Worm (Caenorhabditis elegans): Measurements from ENCODE around the gene cyl-1.

The cyl-1 gene

DNA sequence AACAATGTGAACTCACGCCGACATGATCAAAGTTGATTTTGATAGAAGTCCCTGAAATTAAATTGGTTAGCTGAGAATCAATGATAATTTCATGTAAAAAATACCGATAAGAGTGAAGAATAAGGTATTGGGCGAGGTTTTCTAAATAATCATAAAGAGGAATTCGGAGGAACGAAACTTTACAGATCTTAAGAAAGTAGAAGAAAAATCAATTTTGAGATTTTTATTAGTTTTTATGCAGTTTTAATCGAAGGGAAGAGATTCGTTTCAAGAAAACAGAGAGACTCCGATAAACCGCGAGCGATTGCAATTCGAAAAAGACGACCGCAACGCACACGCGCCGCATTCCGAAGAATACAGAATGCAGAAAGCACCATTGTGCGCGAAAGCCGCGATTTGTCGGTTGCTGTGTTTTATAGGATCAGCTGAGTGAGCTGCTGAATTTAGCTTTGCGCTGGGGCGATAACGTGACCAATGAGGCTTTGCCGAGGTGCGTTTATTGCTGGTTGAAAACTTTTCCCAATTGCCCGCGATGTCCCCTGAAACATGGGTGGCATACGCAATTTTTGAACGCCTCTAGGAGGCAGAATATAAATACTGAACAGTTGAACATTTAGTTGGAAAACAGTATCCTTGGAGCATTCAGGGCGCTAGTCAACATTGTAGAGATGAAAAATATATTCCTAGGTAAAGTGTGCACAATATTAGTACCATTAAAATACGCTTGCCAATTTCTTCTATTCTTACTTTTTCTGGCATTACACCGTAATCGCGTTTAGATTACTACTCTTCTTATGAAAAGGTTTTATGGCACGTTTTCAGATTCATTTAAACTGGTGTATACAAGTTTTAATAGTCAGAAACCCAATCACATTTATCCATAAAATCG, 13.6 kb downstream of the cyl-1 start, which contains the start of gene snr-4:
Gene snr-4 (minus strand): TSS at position 51 of the 889 bp plus-strand sequence.
- TF ChIP-seq atf-7 (tag; optimal IDR thresholded peaks at IDR 0.05) (peak; percentile 81), K12H6.12 (tag; optimal IDR thresholded peaks at IDR 0.05) (peak; percentile 88), Y79H2A.3 (GFP tag; conservative IDR thresholded peaks at IDR 0.05) (peak; percentile 79), ceh-100 (GFP tag; IDR thresholded peaks at IDR 0.05) (peak; percentile 85), bed-1 (GFP tag; IDR thresholded peaks at IDR 0.05) (no peak), Y53F4B.3 (GFP tag; IDR thresholded peaks at IDR 0.05) (peak; percentile 76), rcor-1 (GFP tag; IDR thresholded peaks at IDR 0.05) (peak; percentile 95), him-1 (tag; optimal IDR thresholded peaks at IDR 0.05) (peak; percentile 92), ceh-91 (GFP tag; IDR thresholded peaks at IDR 0.05) (peak; percentile 83), F39B2.1 (GFP tag; IDR thresholded peaks at IDR 0.05) (no peak), let-526 (GFP tag; IDR thresholded peaks at IDR 0.05) (0 out of 2 replicates have a peak, but pooled peaks have one; percentile 39), B0336.3 (GFP tag; IDR thresholded peaks at IDR 0.05) (peak; percentile 97), F37B4.10 (GFP tag; IDR thresholded peaks at IDR 0.05) (0 out of 2 replicates have a peak, but pooled peaks have one; percentile 58), D2030.7 (GFP tag; IDR thresholded peaks at IDR 0.05) (peak; percentile 99), ceh-40 (GFP tag; IDR thresholded peaks at IDR 0.05) (0 out of 2 replicates have a peak, but pooled peaks have one; percentile 27), aptf-2 (GFP tag; conservative IDR thresholded peaks at IDR 0.05) (peak; percentile 78), ZK185.1 (tag; optimal IDR thresholded peaks at IDR 0.05; ENCODE audit: poor library complexity, severe bottlenecking) (peak; percentile 73), F55B11.4 (tag; optimal IDR thresholded peaks at IDR 0.05; ENCODE audit: borderline replicate concordance, insufficient read depth) (no peak), let-607 (tag; optimal IDR thresholded peaks at IDR 0.05) (peak; percentile 63 to 68), B0261.1 (tag; optimal IDR thresholded peaks at IDR 0.05) (peak; percentile 41), ekl-4 (GFP tag; IDR thresholded peaks at IDR 0.05) (peak; percentile 97), lsl-1 (GFP tag; optimal IDR thresholded peaks at IDR 0.05) (peak; percentile 81), zim-3 (tag; optimal IDR thresholded peaks at IDR 0.05) (no peak), C17E4.6 (GFP tag; IDR thresholded peaks at IDR 0.05) (peak; percentile 97), hmg-20 (GFP tag; IDR thresholded peaks at IDR 0.05) (peak; percentile 84), T26A5.8 (tag; optimal IDR thresholded peaks at IDR 0.05) (no peak), mxl-1 (tag; optimal IDR thresholded peaks at IDR 0.05) (no peak), lir-1 (GFP tag; conservative IDR thresholded peaks at IDR 0.05) (peak; percentile 79), F49E8.2 (tag; optimal IDR thresholded peaks at IDR 0.05; ENCODE audit: insufficient read depth) (peak; percentile 93), hmg-1.2 (GFP tag; IDR thresholded peaks at IDR 0.05) (peak; percentile 97), somi-1 (GFP tag; optimal IDR thresholded peaks at IDR 0.05) (peak; percentile 58), nhr-27 (tag; optimal IDR thresholded peaks at IDR 0.05) (no peak), nhr-80 (tag; optimal IDR thresholded peaks at IDR 0.05) (peak; percentile 75), mcd-1 (GFP tag; IDR thresholded peaks at IDR 0.05) (peak; percentile 93), T07F8.4 (tag; optimal IDR thresholded peaks at IDR 0.05) (peak; percentile 48), ztf-6 (GFP tag; IDR thresholded peaks at IDR 0.05) (peak; percentile 48; the same call in 1 of the 2 replicates), ceh-27 (GFP tag; optimal IDR thresholded peaks at IDR 0.05) (peak; percentile 76), nhr-90 (tag; optimal IDR thresholded peaks at IDR 0.05) (peak; percentile 61), gei-17 (GFP tag; optimal IDR thresholded peaks at IDR 0.05) (peak; percentile 72), lag-1 (GFP tag; IDR thresholded peaks at IDR 0.05) (no peak), ccch-3 (GFP tag; optimal IDR thresholded peaks at IDR 0.05) (no peak), akir-1 (GFP tag; optimal IDR thresholded peaks at IDR 0.05) (no peak), lin-54 (GFP tag; optimal IDR thresholded peaks at IDR 0.05) (peak; percentile 90), ama-1 (optimal IDR thresholded peaks at IDR 0.05) (peak; percentile 80), ama-1 (GFP tag; optimal IDR thresholded peaks at IDR 0.05) (no peak), F22D6.2 (tag; optimal IDR thresholded peaks at IDR 0.05) (peak; percentile 49)

Measured in whole organism, young adult.